Fruit fly (Drosophila melanogaster) ovary, adult (tissue): ENCODE results near the gene CG44153.

Experiments used
- CG17801 ChIP-seq: fragments of 200-800 bp; optimal IDR thresholded peaks from 2 replicates; lab custom pipeline; 2019; ENCODE audit warnings: missing biosample characterization, mild to moderate bottlenecking, missing genetic modification characterization, moderate library complexity; ENCODE audit not compliant: partially characterized antibody

The CG44153 gene

DNA sequence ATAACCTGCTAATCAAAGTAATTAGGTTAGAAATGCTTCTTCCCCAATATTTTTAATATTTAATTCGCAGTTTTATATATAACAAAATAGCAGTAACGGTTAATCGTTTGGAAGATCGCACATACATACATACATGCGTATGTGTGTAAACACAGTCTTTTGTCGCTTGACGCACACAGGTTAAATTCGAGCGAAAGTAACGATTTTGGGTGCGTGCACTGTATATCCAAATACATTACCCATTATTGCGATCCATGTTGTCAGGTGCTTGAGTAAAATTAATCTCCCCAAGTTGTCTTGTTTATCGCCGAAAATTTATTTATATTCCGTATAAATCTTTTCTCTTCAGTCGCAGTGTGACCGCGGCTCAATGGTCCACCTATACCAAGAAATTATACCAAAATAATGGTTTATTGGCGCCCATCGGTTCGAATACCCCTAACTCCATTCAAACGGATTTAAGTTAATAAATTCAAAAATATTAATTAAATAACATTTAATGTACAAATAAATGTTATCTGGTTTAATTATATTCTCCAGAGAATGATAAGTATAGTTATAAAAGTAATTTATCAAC lies 24.0 kb upstream of the CG44153 start, which contains the start of gene CG34159:
CG34159 (minus strand) TSS at position 385 of the 577 bp plus-strand sequence.
- TF ChIP-seq CG17801 (GFP tag; lab: Kevin White, UChicago) = no peak

DNA sequence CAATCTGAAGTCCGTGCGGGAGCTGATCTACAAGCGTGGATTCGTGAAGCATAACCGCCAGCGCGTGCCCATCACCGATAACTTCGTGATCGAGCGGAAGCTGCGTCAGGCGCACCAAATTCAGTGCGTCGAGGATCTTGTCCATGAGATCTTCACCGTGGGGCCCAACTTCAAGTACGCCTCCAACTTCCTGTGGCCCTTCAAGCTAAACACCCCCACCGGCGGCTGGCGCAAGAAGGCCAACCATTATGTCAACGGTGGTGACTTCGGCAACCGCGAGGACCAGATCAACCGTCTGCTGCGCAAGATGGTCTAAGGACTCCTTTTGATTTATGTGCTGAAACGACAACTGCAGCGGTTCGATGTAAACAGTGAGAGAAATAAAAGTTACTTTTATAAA lies 21.7 kb upstream of the CG44153 start:
- no peak for TF ChIP-seq CG17801 (GFP tag; lab: Kevin White, UChicago)

DNA sequence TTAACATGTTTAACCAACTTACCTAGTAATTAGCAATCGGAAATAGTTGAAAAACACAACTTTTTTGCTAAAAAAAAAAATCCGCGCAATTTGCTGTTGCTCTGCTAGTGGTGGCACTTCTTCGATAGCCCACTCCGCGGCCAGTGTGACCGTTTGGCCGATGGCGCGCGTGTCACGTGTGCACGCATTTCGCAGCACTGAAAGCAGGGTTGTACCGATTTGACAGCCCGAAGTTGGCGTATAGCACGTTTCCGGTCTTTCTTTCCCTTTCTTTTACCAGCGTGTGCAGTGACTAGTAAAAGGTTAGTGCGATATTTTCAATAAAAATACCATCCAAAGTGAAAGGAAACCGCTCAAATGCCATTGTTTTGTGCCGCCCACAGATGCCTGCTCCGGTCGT lies 20.8 kb upstream of the CG44153 start, which contains the start of the genes Ripalpha and RpL7:
Ripalpha (minus strand) TSS at position 128 of the 400 bp plus-strand sequence.
RpL7 (plus strand) TSS at position 158 of the 400 bp plus-strand sequence.
- peak; percentile 88 for TF ChIP-seq CG17801 (GFP tag; lab: Kevin White, UChicago)

dm6 chr2L:10198911-10199310 lies 18.9 kb upstream of the CG44153 start, which contains the start of gene Sur:
Sur (minus strand) TSS chr2L:10199117.
- no peak for TF ChIP-seq CG17801 (GFP tag; lab: Kevin White, UChicago)

DNA sequence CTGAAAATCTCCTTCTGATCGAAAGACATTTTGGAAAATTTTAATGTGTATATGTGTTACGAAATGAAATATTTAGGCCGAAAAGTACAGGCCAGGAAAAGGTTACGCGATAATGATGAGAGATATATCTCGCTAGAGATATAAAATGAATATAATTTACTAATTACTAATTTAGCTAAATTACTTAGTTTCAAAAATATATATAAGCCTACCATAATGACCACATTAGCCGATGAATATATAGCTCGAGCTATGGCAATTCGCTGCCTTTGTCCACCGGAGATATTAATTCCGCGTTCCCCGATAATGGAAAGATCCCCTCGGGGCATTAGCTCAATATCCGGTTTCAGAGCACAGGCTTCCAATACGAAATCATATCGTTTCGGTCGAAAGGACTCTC lies 11.3 kb upstream of the CG44153 start, which contains the start of gene Fum4:
Fum4 (minus strand) TSS at position 101 of the 400 bp plus-strand sequence.
- TF ChIP-seq CG17801 (GFP tag; lab: Kevin White, UChicago) = no peak

DNA sequence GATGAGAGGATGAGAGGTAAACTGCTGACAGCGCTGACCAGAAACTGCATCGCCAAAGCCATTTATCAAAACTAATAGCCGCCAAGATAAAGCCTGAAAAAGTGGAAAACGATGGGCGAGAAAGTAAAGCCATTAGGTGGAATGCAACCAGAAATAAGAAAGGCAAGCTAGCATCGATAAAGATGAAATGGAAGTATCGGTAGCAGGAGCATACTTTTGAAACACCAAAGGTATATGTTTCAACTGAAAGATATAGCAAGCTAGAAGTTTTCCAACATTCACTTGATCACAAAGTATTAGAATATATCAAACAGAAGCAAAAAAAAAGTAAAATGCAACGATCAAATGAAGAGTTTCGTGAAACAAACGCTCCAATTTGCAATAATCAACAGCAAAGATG lies 7.7 kb downstream of the CG44153 start, which contains the start of gene CG13137:
CG13137 (plus strand) TSS at position 301 of the 400 bp plus-strand sequence.
- no peak for TF ChIP-seq CG17801 (GFP tag; lab: Kevin White, UChicago)

- no peak for TF ChIP-seq CG17801 (GFP tag; lab: Kevin White, UChicago)
Measured at dm6 chr2L:10154395-10154794, 25.7 kb downstream of the CG44153 start.

dm6 chr2L:10146723-10147475 lies 33.2 kb downstream of the CG44153 start:
- no peak for TF ChIP-seq CG17801 (GFP tag; lab: Kevin White, UChicago)

DNA sequence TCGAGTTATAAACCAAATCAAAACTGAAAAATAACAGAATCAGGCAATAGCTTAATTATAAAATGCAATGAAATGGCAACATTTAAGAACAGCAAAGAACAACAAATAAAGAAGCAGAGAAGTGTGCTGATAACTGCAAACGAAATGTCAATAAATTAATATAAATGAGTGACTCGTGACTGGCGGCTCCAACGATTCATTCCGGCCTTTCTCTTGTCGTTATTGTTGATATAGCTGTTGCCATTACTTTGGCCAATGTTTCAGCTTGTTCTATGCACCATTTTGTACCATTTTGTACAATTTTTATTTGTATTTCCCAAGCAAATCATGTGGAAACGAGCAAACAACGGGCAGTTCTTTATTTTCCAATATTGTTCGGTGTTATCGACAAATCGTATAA lies 34.5 kb downstream of the CG44153 start:
- TF ChIP-seq CG17801 (GFP tag; lab: Kevin White, UChicago) = no peak

dm6 chr2L:10144236-10144953 lies 35.7 kb downstream of the CG44153 start, which contains the start of gene CG4839:
CG4839 (plus strand) TSS chr2L:10144776.
- no peak for TF ChIP-seq CG17801 (GFP tag; lab: Kevin White, UChicago)

DNA sequence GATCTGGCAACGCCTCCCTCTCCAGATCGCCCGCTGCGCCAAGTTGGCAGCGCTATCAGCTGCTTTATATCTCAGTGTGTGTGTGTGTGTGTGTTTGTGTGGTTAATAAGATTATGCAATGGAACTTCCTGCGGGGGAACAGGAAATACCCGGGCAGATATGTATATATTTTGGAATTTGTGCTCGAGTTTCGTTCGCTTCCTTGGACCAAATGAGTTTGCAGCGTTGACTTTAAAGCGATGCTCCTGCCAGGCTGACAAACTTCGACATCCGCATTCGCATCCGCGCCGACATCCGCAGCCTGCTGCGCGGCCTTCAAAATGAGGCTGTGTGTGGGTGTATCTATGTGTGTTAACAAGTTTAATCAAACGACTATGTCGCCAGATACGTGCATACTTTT lies 36.7 kb downstream of the CG44153 start:
- TF ChIP-seq CG17801 (GFP tag; lab: Kevin White, UChicago) = peak; percentile 23

dm6 chr2L:10130763-10131162 lies 49.3 kb downstream of the CG44153 start:
- TF ChIP-seq CG17801 (GFP tag; lab: Kevin White, UChicago) = no peak

- TF ChIP-seq CG17801 (GFP tag; lab: Kevin White, UChicago) = no peak
Measured at dm6 chr2L:10123963-10124362, 56.1 kb downstream of the CG44153 start.

DNA sequence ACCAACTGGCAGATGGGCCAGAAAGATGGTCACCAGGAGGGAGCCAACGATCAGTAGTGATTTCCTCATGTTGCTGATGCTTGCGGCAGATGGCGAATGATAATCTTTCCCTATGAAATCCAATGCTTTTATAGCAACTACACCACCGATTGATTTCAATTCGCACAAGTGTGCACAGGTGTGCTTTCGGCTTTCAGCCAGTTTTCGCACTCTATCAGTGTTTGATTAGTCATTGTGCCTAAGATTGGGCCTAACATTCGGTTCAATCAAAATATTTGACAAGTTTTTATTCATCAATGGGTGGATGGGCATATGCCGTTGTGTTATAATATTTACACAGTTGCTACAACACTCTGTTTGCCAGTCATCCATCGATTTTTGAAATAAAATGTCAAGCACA lies 57.4 kb downstream of the CG44153 start, which contains the start of gene CG13135:
CG13135 (minus strand) TSS at position 101 of the 400 bp plus-strand sequence.
- TF ChIP-seq CG17801 (GFP tag; lab: Kevin White, UChicago) = no peak

DNA sequence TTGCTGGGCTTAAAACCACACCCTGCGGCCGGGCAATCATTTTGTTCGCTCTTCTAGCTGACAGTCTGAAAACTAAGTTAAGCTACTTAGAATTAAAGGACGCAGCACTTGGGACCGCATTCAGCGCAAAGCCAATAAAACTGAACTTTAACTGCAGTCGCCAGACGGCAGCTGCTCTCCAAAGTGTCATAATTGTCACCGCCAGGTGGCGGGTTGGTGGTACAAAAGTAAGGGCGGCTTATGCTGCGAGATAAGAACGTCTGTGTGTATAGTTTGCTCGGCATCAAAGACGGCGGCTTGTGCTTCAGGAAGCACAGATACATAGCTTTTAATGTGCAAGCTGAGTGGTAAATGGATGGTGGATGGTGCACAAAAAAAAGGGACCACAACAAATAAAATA lies 71.3 kb downstream of the CG44153 start:
- TF ChIP-seq CG17801 (GFP tag; lab: Kevin White, UChicago) = no peak
